Worm (Caenorhabditis elegans): ENCODE data around the gene sri-46.

- TF ChIP-seq attf-3 (GFP tag; conservative IDR thresholded peaks at IDR 0.05) = no peak
- no peak for TF ChIP-seq die-1 (tag; optimal IDR thresholded peaks at IDR 0.05)
- TF ChIP-seq unc-130 (GFP tag; optimal IDR thresholded peaks at IDR 0.05) = no peak
- TF ChIP-seq snpc-4 (GFP tag; optimal IDR thresholded peaks at IDR 0.05) = no peak
- no peak for TF ChIP-seq snpc-4 (tag; optimal IDR thresholded peaks at IDR 0.05)
- TF ChIP-seq rcor-1 (GFP tag; IDR thresholded peaks at IDR 0.05) = no peak
- no peak for TF ChIP-seq egrh-3 (GFP tag; IDR thresholded peaks at IDR 0.05)
- TF ChIP-seq bed-1 (GFP tag; IDR thresholded peaks at IDR 0.05) = no peak
- TF ChIP-seq nfya-1 (tag; optimal IDR thresholded peaks at IDR 0.05; ENCODE audit: borderline replicate concordance, insufficient read depth) = no peak
- no peak for TF ChIP-seq C17E4.6 (GFP tag; IDR thresholded peaks at IDR 0.05)
- TF ChIP-seq ama-1 (optimal IDR thresholded peaks at IDR 0.05) = no peak
- TF ChIP-seq ama-1 (GFP tag; optimal IDR thresholded peaks at IDR 0.05) = no peak
- TF ChIP-seq sdz-38 (tag; optimal IDR thresholded peaks at IDR 0.05) = no peak
Observed at ce11 chrII:701025-701370, 30.1 kb upstream of the sri-46 start, which contains the start of gene T02H6.11.
